Fruit fly (Drosophila melanogaster) whole organism, embryonic: ENCODE results near the gene CG15922.

Source experiments
- Ada2b ChIP-seq: fragments of 200-800 bp; sonication (Bioruptor generic); IDR thresholded peaks from 2 replicates; pipeline ENCODE4 v1.3.6; 2022; ENCODE audit warnings: missing biosample characterization, missing genetic modification characterization
- Aef1 ChIP-seq: fragments of 200-800 bp; sonication (Bioruptor generic); IDR thresholded peaks from 3 replicates; pipeline ENCODE4 v1.3.6; 2022; ENCODE audit warnings: missing biosample characterization, missing genetic modification characterization
- BtbVII ChIP-seq: fragments of 200-800 bp; sonication (Bioruptor generic); optimal IDR thresholded peaks from 3 replicates; lab custom pipeline; 2017; ENCODE audit warnings: missing biosample characterization, mild to moderate bottlenecking, missing genetic modification characterization
- CG10321 ChIP-seq: fragments of 200-800 bp; sonication (Bioruptor generic); IDR thresholded peaks from 2 replicates; pipeline ENCODE4 v1.3.6; 2022; ENCODE audit warnings: missing biosample characterization, missing genetic modification characterization
- CG13287 ChIP-seq: fragments of 200-800 bp; sonication (Bioruptor generic); IDR thresholded peaks from 2 replicates; pipeline ENCODE4 v1.3.6; 2022; ENCODE audit warnings: missing biosample characterization, missing genetic modification characterization; ENCODE audit not compliant: partially characterized antibody
- CG14860 ChIP-seq: fragments of 200-800 bp; sonication (Bioruptor generic); IDR thresholded peaks from 3 replicates; pipeline ENCODE4 v1.3.6; 2022; ENCODE audit warnings: missing biosample characterization, missing genetic modification characterization; ENCODE audit not compliant: partially characterized antibody
- CG14965 ChIP-seq: fragments of 200-800 bp; sonication (Bioruptor generic); optimal IDR thresholded peaks from 2 replicates; lab custom pipeline; 2016; ENCODE audit warnings: missing biosample characterization, missing genetic modification characterization, borderline replicate concordance
- CG15696 ChIP-seq: fragments of 200-800 bp; sonication (Bioruptor generic); optimal IDR thresholded peaks from 2 replicates; lab custom pipeline; 2019; ENCODE audit warnings: missing biosample characterization, mild to moderate bottlenecking, missing genetic modification characterization, moderate library complexity
- CG16779 ChIP-seq: fragments of 200-800 bp; sonication (Bioruptor generic); IDR thresholded peaks from 2 replicates; pipeline ENCODE4 v1.3.6; 2022; ENCODE audit warnings: missing biosample characterization, missing genetic modification characterization
- CG18262 ChIP-seq: fragments of 200-800 bp; optimal IDR thresholded peaks from 3 replicates; lab custom pipeline; 2019; ENCODE audit warnings: missing biosample characterization, mild to moderate bottlenecking, missing genetic modification characterization, moderate library complexity
- CG2712 ChIP-seq: fragments of 200-800 bp; optimal IDR thresholded peaks from 3 replicates; lab custom pipeline; 2019; ENCODE audit warnings: missing biosample characterization, mild to moderate bottlenecking, missing genetic modification characterization, moderate library complexity
- CG32767 ChIP-seq: fragments of 200-800 bp; sonication (Bioruptor generic); IDR thresholded peaks from 2 replicates; pipeline ENCODE4 v1.3.6; 2022; ENCODE audit warnings: missing biosample characterization, missing genetic modification characterization
- CG34422 ChIP-seq: fragments of 200-800 bp; sonication (Bioruptor generic); IDR thresholded peaks from 3 replicates; pipeline ENCODE4 v1.3.6; 2022; ENCODE audit warnings: missing biosample characterization, missing genetic modification characterization
- CG3995 ChIP-seq: fragments of 200-800 bp; sonication (Bioruptor generic); optimal IDR thresholded peaks from 3 replicates; lab custom pipeline; 2016; ENCODE audit warnings: missing biosample characterization, missing genetic modification characterization
- CG4424 ChIP-seq: fragments of 200-800 bp; sonication (Bioruptor generic); optimal IDR thresholded peaks from 3 replicates; lab custom pipeline; 2016; ENCODE audit warnings: missing biosample characterization, missing genetic modification characterization
- CG4707 ChIP-seq: fragments of 200-800 bp; sonication (Bioruptor generic); optimal IDR thresholded peaks from 2 replicates; lab custom pipeline; 2018; ENCODE audit warnings: missing biosample characterization, mild to moderate bottlenecking, missing genetic modification characterization, moderate library complexity
- CG6254 ChIP-seq: fragments of 200-800 bp; sonication (Bioruptor generic); optimal IDR thresholded peaks from 3 replicates; lab custom pipeline; 2017; ENCODE audit warnings: mild to moderate bottlenecking, missing biosample characterization, missing genetic modification reagents, missing genetic modification characterization
- CG6654 ChIP-seq: fragments of 200-800 bp; sonication (Bioruptor generic); optimal IDR thresholded peaks from 2 replicates; lab custom pipeline; 2017; ENCODE audit warnings: missing biosample characterization, mild to moderate bottlenecking, missing genetic modification characterization
- CG6813 ChIP-seq: fragments of 200-800 bp; sonication (Bioruptor generic); optimal IDR thresholded peaks from 2 replicates; lab custom pipeline; 2017; ENCODE audit warnings: missing biosample characterization, missing genetic modification characterization, mild to moderate bottlenecking, moderate library complexity, missing genetic modification reagents
- CG6854 ChIP-seq: fragments of 200-800 bp; sonication (Bioruptor generic); optimal IDR thresholded peaks from 3 replicates; lab custom pipeline; 2017; ENCODE audit warnings: missing biosample characterization, mild to moderate bottlenecking, missing genetic modification characterization
- CG7357 ChIP-seq: fragments of 200-800 bp; sonication (Bioruptor generic); IDR thresholded peaks from 3 replicates; pipeline ENCODE4 v1.3.6; 2022; ENCODE audit warnings: missing biosample characterization, missing genetic modification characterization
- CG7556 ChIP-seq: fragments of 200-800 bp; sonication (Bioruptor generic); optimal IDR thresholded peaks from 2 replicates; lab custom pipeline; 2017; ENCODE audit warnings: missing biosample characterization, mild to moderate bottlenecking, missing genetic modification characterization
- CG7745 ChIP-seq: fragments of 200-800 bp; sonication (Bioruptor generic); optimal IDR thresholded peaks from 2 replicates; lab custom pipeline; 2018; ENCODE audit warnings: missing biosample characterization, mild to moderate bottlenecking, missing genetic modification characterization, moderate library complexity
- CG8089 ChIP-seq: fragments of 200-800 bp; sonication (Bioruptor generic); optimal IDR thresholded peaks from 3 replicates; lab custom pipeline; 2016; ENCODE audit warnings: missing biosample characterization, missing genetic modification characterization
- CG8281 ChIP-seq: fragments of 200-800 bp; sonication (Bioruptor generic); optimal IDR thresholded peaks from 2 replicates; lab custom pipeline; 2018; ENCODE audit warnings: missing biosample characterization, mild to moderate bottlenecking, missing genetic modification characterization, moderate library complexity
- CG8388 ChIP-seq: fragments of 200-800 bp; sonication (Bioruptor generic); optimal IDR thresholded peaks from 2 replicates; lab custom pipeline; 2019; ENCODE audit warnings: missing biosample characterization, mild to moderate bottlenecking, missing genetic modification characterization, moderate library complexity
- CG9932 ChIP-seq: fragments of 200-800 bp; sonication (Bioruptor generic); IDR thresholded peaks from 2 replicates; pipeline ENCODE4 v1.3.6; 2022; ENCODE audit warnings: missing biosample characterization, missing genetic modification characterization
- CHES-1-like ChIP-seq: fragments of 200-800 bp; sonication (Bioruptor generic); optimal IDR thresholded peaks from 2 replicates; lab custom pipeline; 2016; ENCODE audit warnings: missing biosample characterization, missing genetic modification characterization
- Doc2 ChIP-seq: fragments of 200-800 bp; sonication (Bioruptor generic); IDR thresholded peaks from 2 replicates; pipeline ENCODE4 v1.3.6; 2022; ENCODE audit warnings: missing biosample characterization, missing genetic modification characterization
- Dp ChIP-seq: fragments of 200-800 bp; sonication (Bioruptor generic); optimal IDR thresholded peaks from 2 replicates; lab custom pipeline; 2018; ENCODE audit warnings: missing biosample characterization, mild to moderate bottlenecking, missing genetic modification characterization, moderate library complexity
- E2f2 ChIP-seq: fragments of 200-800 bp; sonication (Bioruptor generic); IDR thresholded peaks from 2 replicates; pipeline ENCODE4 v1.3.6; 2022; ENCODE audit warnings: missing biosample characterization, missing genetic modification characterization
- Fer1 ChIP-seq: fragments of 200-800 bp; sonication (Bioruptor generic); optimal IDR thresholded peaks from 2 replicates; lab custom pipeline; 2017; ENCODE audit warnings: missing biosample characterization, mild to moderate bottlenecking, missing genetic modification characterization
- Hey ChIP-seq: fragments of 200-800 bp; sonication (Bioruptor generic); optimal IDR thresholded peaks from 3 replicates; lab custom pipeline; 2018; ENCODE audit warnings: missing biosample characterization, mild to moderate bottlenecking, missing genetic modification characterization
- HmgZ ChIP-seq: fragments of 200-800 bp; sonication (Bioruptor generic); optimal IDR thresholded peaks from 2 replicates; lab custom pipeline; 2018; ENCODE audit warnings: missing biosample characterization, mild to moderate bottlenecking, missing genetic modification characterization
- MBD-R2 ChIP-seq: fragments of 200-800 bp; sonication (Bioruptor generic); IDR thresholded peaks from 2 replicates; pipeline ENCODE4 v1.3.6; 2022; ENCODE audit warnings: missing biosample characterization, missing genetic modification characterization
- Mrtf ChIP-seq: fragments of 200-800 bp; sonication (Bioruptor generic); IDR thresholded peaks from 3 replicates; pipeline ENCODE4 v1.3.6; 2022; ENCODE audit warnings: missing biosample characterization, missing genetic modification characterization
- Oli ChIP-seq: fragments of 200-800 bp; sonication (Bioruptor generic); optimal IDR thresholded peaks from 2 replicates; lab custom pipeline; 2018; ENCODE audit warnings: missing biosample characterization, mild to moderate bottlenecking, missing genetic modification characterization, moderate library complexity
- PHDP ChIP-seq: fragments of 200-800 bp; sonication (Bioruptor generic); optimal IDR thresholded peaks from 3 replicates; lab custom pipeline; 2018; ENCODE audit warnings: missing biosample characterization, mild to moderate bottlenecking, missing genetic modification characterization, moderate library complexity
- Sin3A ChIP-seq: fragments of >200 bp; optimal IDR thresholded peaks from 2 replicates; lab custom pipeline; 2018
- Sry-δ ChIP-seq: fragments of 200-800 bp; sonication (Bioruptor generic); optimal IDR thresholded peaks from 2 replicates; lab custom pipeline; 2016; ENCODE audit warnings: missing biosample characterization, missing genetic modification characterization
- Xrp1 ChIP-seq: fragments of 200-800 bp; sonication (Bioruptor generic); IDR thresholded peaks from 2 replicates; pipeline ENCODE4 v1.3.6; 2022; ENCODE audit warnings: missing biosample characterization, missing genetic modification characterization
- bbx ChIP-seq: fragments of 200-800 bp; sonication (Bioruptor generic); IDR thresholded peaks from 2 replicates; pipeline ENCODE4 v1.3.6; 2022; ENCODE audit warnings: missing biosample characterization, missing genetic modification characterization; ENCODE audit not compliant: partially characterized antibody
- dimm ChIP-seq: fragments of 200-800 bp; sonication (Bioruptor generic); IDR thresholded peaks from 2 replicates; pipeline ENCODE4 v1.3.6; 2022; ENCODE audit warnings: missing biosample characterization, missing genetic modification characterization
- gcm ChIP-seq: fragments of 200-800 bp; sonication (Bioruptor generic); optimal IDR thresholded peaks from 2 replicates; lab custom pipeline; 2019; ENCODE audit warnings: missing biosample characterization, mild to moderate bottlenecking, missing genetic modification characterization, moderate library complexity
- grn ChIP-seq: fragments of 200-800 bp; sonication (Bioruptor generic); optimal IDR thresholded peaks from 3 replicates; lab custom pipeline; 2017; ENCODE audit warnings: missing biosample characterization, missing genetic modification characterization
- kni ChIP-seq: fragments of 200-800 bp; sonication (Bioruptor generic); optimal IDR thresholded peaks from 3 replicates; lab custom pipeline; 2017; ENCODE audit warnings: mild to moderate bottlenecking, missing biosample characterization, missing genetic modification reagents, missing genetic modification characterization
- nerfin-1 ChIP-seq: fragments of 200-800 bp; sonication (Bioruptor generic); optimal IDR thresholded peaks from 3 replicates; lab custom pipeline; 2019; ENCODE audit warnings: missing biosample characterization, mild to moderate bottlenecking, missing genetic modification characterization, moderate library complexity
- onecut ChIP-seq: fragments of 200-800 bp; sonication (Bioruptor generic); IDR thresholded peaks from 2 replicates; pipeline ENCODE4 v1.3.6; 2022; ENCODE audit warnings: missing biosample characterization, missing genetic modification characterization
- run ChIP-seq: fragments of 200-800 bp; sonication (Bioruptor generic); optimal IDR thresholded peaks from 3 replicates; lab custom pipeline; 2018; ENCODE audit warnings: missing biosample characterization, mild to moderate bottlenecking, missing genetic modification characterization
- salm ChIP-seq: fragments of 200-800 bp; sonication (Bioruptor generic); optimal IDR thresholded peaks from 2 replicates; lab custom pipeline; 2018; ENCODE audit warnings: missing biosample characterization, mild to moderate bottlenecking, missing genetic modification characterization
- sisA ChIP-seq: fragments of 200-800 bp; sonication (Bioruptor generic); IDR thresholded peaks from 2 replicates; pipeline ENCODE4 v1.3.6; 2022; ENCODE audit warnings: missing biosample characterization, missing genetic modification characterization
- unc-4 ChIP-seq: fragments of 200-800 bp; sonication (Bioruptor generic); IDR thresholded peaks from 2 replicates; pipeline ENCODE4 v1.3.6; 2022; ENCODE audit warnings: missing biosample characterization, missing genetic modification characterization; ENCODE audit not compliant: partially characterized antibody

CG15922 gene

DNA sequence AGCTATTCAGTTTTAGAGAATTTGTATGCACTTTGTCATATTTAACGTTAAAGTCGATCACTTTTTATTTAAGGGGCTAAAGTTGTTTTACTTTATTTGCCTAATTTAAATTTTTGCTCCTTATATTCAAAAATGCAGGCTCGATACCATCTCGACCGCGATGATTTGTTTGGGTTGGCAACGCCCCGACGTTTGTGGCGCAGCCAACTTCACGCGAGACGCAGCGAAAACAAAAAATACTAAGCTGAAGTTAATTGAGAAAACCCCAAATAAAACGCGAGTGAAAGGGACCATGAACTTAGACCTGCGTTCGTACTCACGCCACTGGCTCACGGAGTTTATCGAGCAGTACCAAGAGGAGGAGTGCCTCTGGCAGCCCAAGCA lies 2.0 kb downstream of the CG15922 start:
- TF ChIP-seq CG14965 (GFP tag; lab: Kevin White, UChicago) (no peak), bbx (peak; percentile 56), sisA (GFP tag; lab: Robert Waterston, UW) (no peak), CG6654 (no peak), CG7357 (GFP tag; lab: Robert Waterston, UW) (no peak), Oli (no peak), nerfin-1 (tag; lab: Kevin White, UChicago) (no peak), onecut (GFP tag; lab: Robert Waterston, UW) (no peak), grn (GFP tag; lab: Kevin White, UChicago) (peak; percentile 22), Ada2b (no peak), CG8089 (GFP tag; lab: Kevin White, UChicago) (no peak), CG16779 (GFP tag; lab: Robert Waterston, UW) (no peak), BtbVII (GFP tag; lab: Kevin White, UChicago) (no peak), CG18262 (tag; lab: Kevin White, UChicago) (no peak), CG34422 (GFP tag; lab: Robert Waterston, UW) (peak; percentile 18; the same call in 1 of the 3 replicates), CG10321 (GFP tag; lab: Robert Waterston, UW) (no peak), Doc2 (GFP tag; lab: Robert Waterston, UW) (no peak), CG32767 (GFP tag; lab: Robert Waterston, UW) (no peak), CG4707 (no peak), CG3995 (GFP tag; lab: Kevin White, UChicago) (no peak), CG15696 (tag; lab: Kevin White, UChicago) (no peak), kni (GFP tag; lab: Kevin White, UChicago) (no peak), CG13287 (GFP tag; lab: Robert Waterston, UW) (no peak; the same call in 1 of the 2 replicates), CG6813 (GFP tag; lab: Kevin White, UChicago) (no peak), CHES-1-like (GFP tag; lab: Kevin White, UChicago) (peak; percentile 24), salm (tag; lab: Kevin White, UChicago) (no peak), Sin3A (peak; percentile 7), Dp (GFP tag; lab: Kevin White, UChicago) (peak; percentile 78), unc-4 (GFP tag; lab: Robert Waterston, UW) (peak; percentile 61), E2f2 (GFP tag; lab: Robert Waterston, UW) (peak; percentile 86), PHDP (tag; lab: Kevin White, UChicago) (no peak), MBD-R2 (GFP tag; lab: Robert Waterston, UW) (peak; percentile 76), CG7745 (no peak), CG4424 (no peak), Hey (tag; lab: Kevin White, UChicago) (no peak), dimm (no peak), CG8388 (GFP tag; lab: Kevin White, UChicago) (no peak), CG14860 (GFP tag; lab: Robert Waterston, UW) (no peak), gcm (GFP tag; lab: Kevin White, UChicago) (no peak), Fer1 (no peak), Xrp1 (GFP tag; lab: Robert Waterston, UW) (no peak), CG9932 (GFP tag; lab: Robert Waterston, UW) (peak; percentile 76), Mrtf (GFP tag; lab: Robert Waterston, UW) (no peak), HmgZ (tag; lab: Kevin White, UChicago) (no peak), CG2712 (tag; lab: Kevin White, UChicago) (no peak), CG6254 (GFP tag; lab: Kevin White, UChicago) (no peak), CG8281 (tag; lab: Kevin White, UChicago) (no peak), CG7556 (GFP tag; lab: Kevin White, UChicago) (peak; percentile 17), CG6854 (no peak), Sry-δ (GFP tag; lab: Kevin White, UChicago) (peak; percentile 71), Aef1 (GFP tag; lab: Robert Waterston, UW) (no peak; the same call in 2 of the 3 replicates), run (no peak)
